Worm (Caenorhabditis elegans): Measurements from ENCODE around the gene Y57G7A.1.

The Y57G7A.1 gene

DNA sequence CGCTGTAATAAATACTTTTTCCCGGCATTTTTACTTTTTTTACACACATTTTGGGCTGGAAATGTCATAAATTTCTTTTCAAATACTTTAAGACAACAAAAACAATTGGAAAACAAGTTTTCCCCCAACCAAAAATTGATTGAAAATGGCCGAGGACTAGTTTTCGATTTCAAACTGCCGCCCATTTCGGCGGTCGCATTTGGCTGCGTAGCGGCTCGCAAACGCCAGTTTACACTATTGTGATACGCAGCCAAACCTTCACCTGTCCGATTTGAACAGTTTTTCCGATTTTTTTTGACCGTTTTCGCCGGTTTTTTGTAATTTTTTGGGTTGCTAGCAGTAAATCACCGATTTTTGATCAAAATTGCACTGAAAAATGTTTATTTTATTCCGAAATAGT is 22.1 kb downstream of the Y57G7A.1 start (continued):
- TF ChIP-seq nhr-237 (tag; optimal IDR thresholded peaks at IDR 0.05) (no peak), pqm-1 (tag; optimal IDR thresholded peaks at IDR 0.05) (peak; percentile 50), snpc-4 (tag; optimal IDR thresholded peaks at IDR 0.05) (peak; percentile 83), tbx-2 (tag; optimal IDR thresholded peaks at IDR 0.05) (peak; percentile 81), elt-3 (tag; optimal IDR thresholded peaks at IDR 0.05) (peak in 2 of 3 experiments; percentile 32 to 93), R02D3.7 (tag; optimal IDR thresholded peaks at IDR 0.05) (peak; percentile 89), nhr-28 (tag; optimal IDR thresholded peaks at IDR 0.05) (peak; percentile 13), elt-1 (tag; optimal IDR thresholded peaks at IDR 0.05) (peak; percentile 91), daf-12 (tag; optimal IDR thresholded peaks at IDR 0.05) (no peak), ZK546.5 (tag; optimal IDR thresholded peaks at IDR 0.05) (peak; percentile 98), nfya-1 (tag; optimal IDR thresholded peaks at IDR 0.05; ENCODE audit: insufficient read depth) (peak; percentile 96), nhr-23 (tag; optimal IDR thresholded peaks at IDR 0.05) (peak; percentile 99), nhr-11 (tag; optimal IDR thresholded peaks at IDR 0.05) (peak; percentile 79), ztf-4 (tag; optimal IDR thresholded peaks at IDR 0.05) (peak; percentile 23), nhr-67 (tag; optimal IDR thresholded peaks at IDR 0.05) (no peak), fkh-2 (tag; optimal IDR thresholded peaks at IDR 0.05) (no peak), egl-5 (tag; optimal IDR thresholded peaks at IDR 0.05) (peak; percentile 86), fos-1 (tag; optimal IDR thresholded peaks at IDR 0.05) (peak; percentile 85), nhr-43 (tag; optimal IDR thresholded peaks at IDR 0.05; ENCODE audit: poor library complexity, severe bottlenecking) (peak; percentile 94), unc-62 (GFP tag; optimal IDR thresholded peaks at IDR 0.05) (peak; percentile 78), jun-1 (tag; optimal IDR thresholded peaks at IDR 0.05) (peak; percentile 93), nhr-76 (tag; optimal IDR thresholded peaks at IDR 0.05) (no peak), ceh-82 (tag; optimal IDR thresholded peaks at IDR 0.05) (peak; percentile 83), elt-2 (tag; optimal IDR thresholded peaks at IDR 0.05) (peak; percentile 91)

DNA sequence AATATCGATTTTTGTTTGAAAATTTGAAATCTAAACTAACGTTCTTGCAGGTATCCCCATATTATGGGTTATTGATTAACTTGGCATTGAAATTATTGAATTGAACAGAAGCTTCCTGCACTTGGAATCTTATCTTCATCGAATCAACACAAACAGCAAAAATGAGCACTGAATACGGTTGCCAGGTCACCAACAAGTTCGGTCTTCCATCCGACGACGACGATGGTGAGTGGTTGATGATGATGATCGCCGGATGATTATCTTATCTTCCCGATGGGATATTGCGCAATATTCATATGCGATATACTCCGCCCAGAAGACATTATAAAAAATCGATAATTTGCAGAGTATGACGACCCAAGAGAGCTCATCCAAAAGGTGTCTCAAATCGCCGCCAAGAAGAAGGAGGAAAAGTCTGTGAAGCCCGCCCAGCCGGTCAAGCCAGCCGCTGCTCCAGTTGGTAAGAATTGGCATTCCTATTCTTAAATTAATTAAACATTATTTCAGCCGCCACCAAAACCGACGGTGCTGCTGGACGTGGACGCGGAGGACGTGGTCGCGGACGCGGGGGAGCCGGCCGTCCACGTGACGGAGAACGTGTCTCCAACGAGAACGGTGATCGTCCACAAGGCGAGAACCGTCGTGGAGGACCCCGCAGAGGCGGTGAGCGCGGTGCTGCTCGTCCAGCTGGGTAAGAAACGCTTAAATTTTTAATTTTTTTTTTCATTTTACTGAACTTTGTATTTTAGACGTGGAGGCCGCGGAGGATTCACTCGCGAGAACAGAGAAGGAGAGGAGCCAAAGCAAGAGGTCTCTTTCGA is 22.9 kb downstream of the Y57G7A.1 start, which contains the start of gene vig-1:
Gene vig-1, plus strand, starts transcription at position 51 of the 821 bp plus-strand sequence.
- no peak for TF ChIP-seq nhr-67 (tag; optimal IDR thresholded peaks at IDR 0.05)
- TF ChIP-seq eor-1 (tag; optimal IDR thresholded peaks at IDR 0.05), result no peak
- no peak for TF ChIP-seq nhr-76 (tag; optimal IDR thresholded peaks at IDR 0.05)
- no peak for TF ChIP-seq nhr-77 (tag; optimal IDR thresholded peaks at IDR 0.05)
- no peak for TF ChIP-seq ztf-4 (tag; optimal IDR thresholded peaks at IDR 0.05)
- no peak for TF ChIP-seq zag-1 (tag; optimal IDR thresholded peaks at IDR 0.05)
- TF ChIP-seq ceh-16 (tag; optimal IDR thresholded peaks at IDR 0.05), result no peak
- no peak for TF ChIP-seq fkh-2 (tag; optimal IDR thresholded peaks at IDR 0.05)

DNA sequence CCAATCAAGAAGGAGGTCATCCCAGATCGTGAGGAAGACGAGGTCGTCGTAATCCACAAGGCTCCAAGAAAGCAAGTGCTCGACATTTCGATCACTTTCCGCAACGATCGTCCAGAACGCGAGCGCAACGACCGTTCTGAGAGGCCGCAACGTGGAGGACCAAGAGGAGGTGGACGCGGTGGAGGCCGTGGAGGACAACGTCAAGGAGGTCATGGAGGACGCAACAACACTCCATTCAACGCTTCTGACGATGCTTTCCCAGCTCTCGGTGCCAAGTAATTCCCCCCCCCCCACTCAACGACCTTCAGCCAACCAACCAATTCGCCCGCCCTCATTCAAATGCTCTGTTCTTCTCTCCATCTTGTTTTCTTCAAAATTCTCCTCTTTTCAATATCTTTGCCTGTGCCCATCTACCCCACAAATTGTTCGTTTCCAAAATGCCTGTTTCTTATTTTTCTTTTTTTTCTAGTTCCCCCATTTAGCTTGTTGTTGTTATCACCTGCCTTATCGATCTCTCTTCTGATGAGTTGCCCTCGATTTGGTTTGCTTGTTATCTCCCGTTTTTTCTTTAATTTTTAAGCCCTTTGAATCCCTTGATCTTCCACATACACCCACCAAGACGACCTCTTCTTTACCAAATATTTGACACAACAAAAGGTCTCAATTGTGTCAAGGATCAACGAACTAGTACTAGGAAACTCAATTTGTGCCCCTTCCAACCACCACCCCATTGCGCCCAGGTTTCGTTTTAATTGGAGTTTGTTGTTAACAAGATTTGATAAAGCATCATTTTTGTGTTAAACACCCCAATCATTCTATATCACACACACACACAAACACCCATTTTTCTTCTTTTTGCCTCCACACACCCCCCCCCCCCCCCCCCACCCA is 24.3 kb downstream of the Y57G7A.1 start:
- no peak for TF ChIP-seq fkh-2 (tag; optimal IDR thresholded peaks at IDR 0.05)
- TF ChIP-seq unc-62 (GFP tag; optimal IDR thresholded peaks at IDR 0.05), result no peak
- TF ChIP-seq fos-1 (tag; optimal IDR thresholded peaks at IDR 0.05), result no peak
- TF ChIP-seq nhr-11 (tag; optimal IDR thresholded peaks at IDR 0.05), result no peak
- TF ChIP-seq nfya-1 (tag; optimal IDR thresholded peaks at IDR 0.05; ENCODE audit: insufficient read depth), result no peak
- TF ChIP-seq hmg-11 (tag; optimal IDR thresholded peaks at IDR 0.05), result no peak
- no peak for TF ChIP-seq nhr-237 (tag; optimal IDR thresholded peaks at IDR 0.05)
- TF ChIP-seq fkh-10 (GFP tag; optimal IDR thresholded peaks at IDR 0.05), result no peak
- no peak for TF ChIP-seq egl-27 (tag; optimal IDR thresholded peaks at IDR 0.05)
- TF ChIP-seq jun-1 (tag; optimal IDR thresholded peaks at IDR 0.05), result no peak
- TF ChIP-seq unc-39 (tag; optimal IDR thresholded peaks at IDR 0.05), result no peak
- no peak for TF ChIP-seq ceh-82 (tag; optimal IDR thresholded peaks at IDR 0.05)
- no peak for TF ChIP-seq elt-2 (tag; optimal IDR thresholded peaks at IDR 0.05)

DNA sequence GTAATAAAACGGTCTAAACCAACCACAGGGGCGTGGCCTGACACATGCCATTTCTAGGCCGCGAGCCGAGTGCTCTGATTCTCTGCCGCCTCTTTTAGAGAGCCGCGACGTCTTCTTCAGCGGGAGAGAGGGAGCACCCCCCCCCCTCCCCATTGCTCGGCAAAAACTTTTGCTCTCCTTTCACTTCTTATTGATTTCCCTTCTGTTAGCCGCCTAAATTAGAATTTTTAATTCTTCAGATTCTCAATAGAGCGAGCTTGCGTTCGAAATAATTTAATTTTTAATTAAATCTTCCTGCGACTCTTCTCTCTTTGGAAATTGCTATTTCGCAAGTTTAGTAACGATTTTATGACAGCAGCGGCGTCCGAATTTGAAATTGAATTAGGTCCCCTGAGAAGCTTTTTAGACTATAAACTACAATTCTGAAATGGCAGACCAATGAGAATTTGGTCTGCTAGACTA is 25.0 kb downstream of the Y57G7A.1 start:
- TF ChIP-seq ceh-9 (tag; optimal IDR thresholded peaks at IDR 0.05) (no peak), ZK546.5 (tag; optimal IDR thresholded peaks at IDR 0.05) (peak; percentile 29), sea-2 (GFP tag; optimal IDR thresholded peaks at IDR 0.05) (no peak), ceh-28 (tag; optimal IDR thresholded peaks at IDR 0.05) (peak; percentile 10), mml-1 (tag; optimal IDR thresholded peaks at IDR 0.05) (no peak), unc-62 (GFP tag; optimal IDR thresholded peaks at IDR 0.05) (no peak), jun-1 (tag; optimal IDR thresholded peaks at IDR 0.05) (no peak), nfya-1 (tag; optimal IDR thresholded peaks at IDR 0.05; ENCODE audit: insufficient read depth) (peak; percentile 48), snpc-4 (tag; optimal IDR thresholded peaks at IDR 0.05) (no peak), lsy-12 (tag; optimal IDR thresholded peaks at IDR 0.05) (peak; percentile 71), pha-4 (tag; optimal IDR thresholded peaks at IDR 0.05) (no peak), R02D3.7 (tag; optimal IDR thresholded peaks at IDR 0.05) (no peak), nhr-76 (tag; optimal IDR thresholded peaks at IDR 0.05) (no peak), hmg-11 (tag; optimal IDR thresholded peaks at IDR 0.05) (peak; percentile 40), nhr-43 (tag; optimal IDR thresholded peaks at IDR 0.05; ENCODE audit: poor library complexity, severe bottlenecking) (no peak), lin-15B (tag; optimal IDR thresholded peaks at IDR 0.05) (peak; percentile 58), zag-1 (tag; optimal IDR thresholded peaks at IDR 0.05) (no peak), aly-2 (tag; optimal IDR thresholded peaks at IDR 0.05) (no peak), fkh-10 (GFP tag; optimal IDR thresholded peaks at IDR 0.05) (peak; percentile 6), elt-2 (tag; optimal IDR thresholded peaks at IDR 0.05) (no peak), skn-1 (tag; optimal IDR thresholded peaks at IDR 0.05) (no peak)
